Fruit fly (Drosophila melanogaster) whole organism, embryonic: ENCODE results near the gene Sbp2.

Source experiments
- Ada2b ChIP-seq: fragments of 200-800 bp; sonication (Bioruptor generic); IDR thresholded peaks from 2 replicates; pipeline ENCODE4 v1.3.6; 2022; ENCODE audit warnings: missing biosample characterization, missing genetic modification characterization
- Awh ChIP-seq: fragments of 200-800 bp; sonication (Bioruptor generic); IDR thresholded peaks from 2 replicates; pipeline ENCODE4, ENCODE4 v1.3.6; 2022; ENCODE audit warnings: missing biosample characterization, missing genetic modification characterization
- CG12659 ChIP-seq: fragments of 200-800 bp; sonication (Bioruptor generic); optimal IDR thresholded peaks from 3 replicates; lab custom pipeline; 2017; ENCODE audit warnings: mild to moderate bottlenecking, missing biosample characterization, missing genetic modification reagents, missing genetic modification characterization
- CG14014 ChIP-seq: fragments of 200-800 bp; sonication (Bioruptor generic); IDR thresholded peaks from 2 replicates; pipeline ENCODE4 v1.3.6; 2022; ENCODE audit warnings: missing biosample characterization, missing genetic modification characterization
- CG1792 ChIP-seq: fragments of 200-800 bp; sonication (Bioruptor generic); optimal IDR thresholded peaks from 2 replicates; lab custom pipeline; 2016; ENCODE audit warnings: missing biosample characterization, missing genetic modification characterization
- CG2129 ChIP-seq: fragments of 200-800 bp; sonication (Bioruptor generic); IDR thresholded peaks from 2 replicates; pipeline ENCODE4 v1.3.6; 2022; ENCODE audit warnings: missing biosample characterization, missing genetic modification characterization; ENCODE audit not compliant: partially characterized antibody
- CG42726 ChIP-seq: fragments of 200-800 bp; sonication (Bioruptor generic); IDR thresholded peaks from 2 replicates; pipeline ENCODE4 v1.3.6; 2022; ENCODE audit warnings: missing biosample characterization, missing genetic modification characterization; ENCODE audit not compliant: partially characterized antibody
- CG5180 ChIP-seq: fragments of 200-800 bp; sonication (Bioruptor generic); optimal IDR thresholded peaks from 3 replicates; lab custom pipeline; 2017; ENCODE audit warnings: missing biosample characterization, missing genetic modification characterization, mild to moderate bottlenecking, moderate library complexity, missing genetic modification reagents
- CG6791 ChIP-seq: fragments of 200-800 bp; sonication (Bioruptor generic); IDR thresholded peaks from 3 replicates; pipeline ENCODE4 v1.3.6; 2022; ENCODE audit warnings: missing biosample characterization, missing genetic modification characterization; ENCODE audit not compliant: partially characterized antibody
- Chrac-16 ChIP-seq: fragments of 200-800 bp; sonication (Bioruptor generic); optimal IDR thresholded peaks from 3 replicates; lab custom pipeline; 2016; ENCODE audit warnings: missing biosample characterization, missing genetic modification characterization
- Dbx ChIP-seq: fragments of 200-800 bp; sonication (Bioruptor generic); IDR thresholded peaks from 3 replicates; pipeline ENCODE4 v1.3.6; 2022; ENCODE audit warnings: missing biosample characterization, missing genetic modification characterization
- E2f1 ChIP-seq: fragments of 200-800 bp; sonication (Bioruptor generic); IDR thresholded peaks from 2 replicates; pipeline ENCODE4 v1.3.6; 2022; ENCODE audit warnings: missing biosample characterization, missing genetic modification characterization
- Ets97D ChIP-seq: fragments of 200-800 bp; sonication (Bioruptor generic); optimal IDR thresholded peaks from 3 replicates; lab custom pipeline; 2016; ENCODE audit warnings: missing biosample characterization, missing genetic modification characterization
- Hr3 ChIP-seq: fragments of 200-800 bp; sonication (Bioruptor generic); optimal IDR thresholded peaks from 3 replicates; lab custom pipeline; 2016; ENCODE audit warnings: missing biosample characterization, missing genetic modification characterization
- Hr51 ChIP-seq, 2 experiments: fragments of 200-800 bp; sonication (Bioruptor generic); optimal IDR thresholded peaks; 2 replicates in 1 of 2; 3 replicates in 1 of 2; lab custom pipeline; 2016 to 2018; ENCODE audit warnings: missing biosample characterization in 2 of 2, missing genetic modification characterization in 2 of 2, mild to moderate bottlenecking in 1 of 2, moderate library complexity in 1 of 2
- Lpt ChIP-seq: fragments of >200 bp; optimal IDR thresholded peaks from 2 replicates; lab custom pipeline; 2018; ENCODE audit warnings: missing biosample characterization, missing genetic modification characterization
- Max ChIP-seq: fragments of 200-800 bp; sonication (Bioruptor generic); optimal IDR thresholded peaks from 2 replicates; lab custom pipeline; 2016; ENCODE audit warnings: missing biosample characterization, mild to moderate bottlenecking, missing genetic modification characterization
- Nf-YC ChIP-seq: fragments of 200-800 bp; optimal IDR thresholded peaks from 3 replicates; lab custom pipeline; 2019; ENCODE audit warnings: missing biosample characterization, mild to moderate bottlenecking, missing genetic modification characterization, moderate library complexity
- PHDP ChIP-seq: fragments of 200-800 bp; sonication (Bioruptor generic); optimal IDR thresholded peaks from 3 replicates; lab custom pipeline; 2018; ENCODE audit warnings: missing biosample characterization, mild to moderate bottlenecking, missing genetic modification characterization, moderate library complexity
- Sox100B ChIP-seq: fragments of 200-800 bp; sonication (Bioruptor generic); optimal IDR thresholded peaks from 3 replicates; lab custom pipeline; 2018; ENCODE audit warnings: missing biosample characterization, mild to moderate bottlenecking, missing genetic modification characterization
- Sox102F ChIP-seq: fragments of 200-800 bp; sonication (Bioruptor generic); optimal IDR thresholded peaks from 2 replicates; lab custom pipeline; 2018; ENCODE audit warnings: missing biosample characterization, mild to moderate bottlenecking, missing genetic modification characterization, moderate library complexity
- Trl ChIP-seq, 3 experiments: fragments of >200 bp in 2 of 3; fragments of 200-800 bp in 1 of 3; sonication (Bioruptor generic) in 1 of 3; optimal IDR thresholded peaks; 2 replicates in 1 of 3; 3 replicates in 2 of 3; lab custom pipeline; 2016 to 2017; ENCODE audit warnings: missing biosample characterization in 1 of 3, missing genetic modification characterization in 1 of 3
- ato ChIP-seq: fragments of 200-800 bp; sonication (Bioruptor generic); IDR thresholded peaks from 2 replicates; pipeline ENCODE4 v1.3.6; 2022; ENCODE audit warnings: missing biosample characterization, missing genetic modification characterization; ENCODE audit not compliant: partially characterized antibody
- bab2 ChIP-seq: fragments of 200-800 bp; sonication (Bioruptor generic); optimal IDR thresholded peaks from 2 replicates; lab custom pipeline; 2016; ENCODE audit warnings: missing biosample characterization, missing genetic modification characterization
- br ChIP-seq: fragments of >200 bp; optimal IDR thresholded peaks from 2 replicates; lab custom pipeline; 2017
- bsh ChIP-seq, 2 experiments: fragments of 200-800 bp; sonication (Bioruptor generic); optimal IDR thresholded peaks; 2 replicates each; lab custom pipeline; 2017 to 2018; ENCODE audit warnings: mild to moderate bottlenecking in 2 of 2, missing biosample characterization in 2 of 2, missing genetic modification characterization in 2 of 2, moderate library complexity in 1 of 2
- caup ChIP-seq: fragments of 200-800 bp; sonication (Bioruptor generic); optimal IDR thresholded peaks from 3 replicates; lab custom pipeline; 2017; ENCODE audit warnings: missing biosample characterization, mild to moderate bottlenecking, missing genetic modification characterization, moderate library complexity; ENCODE audit not compliant: severe bottlenecking
- crol ChIP-seq: fragments of 200-800 bp; sonication (Bioruptor generic); IDR thresholded peaks from 2 replicates; pipeline ENCODE4 v1.3.6; 2022; ENCODE audit warnings: missing biosample characterization, missing genetic modification characterization
- crp ChIP-seq, 2 experiments: fragments of 200-800 bp; sonication (Bioruptor generic); optimal IDR thresholded peaks; 2 replicates in 1 of 2; 3 replicates in 1 of 2; lab custom pipeline; 2017; ENCODE audit warnings: missing biosample characterization in 2 of 2, missing genetic modification characterization in 2 of 2, mild to moderate bottlenecking in 1 of 2, moderate library complexity in 1 of 2
- dmrt99B ChIP-seq: fragments of 200-800 bp; sonication (Bioruptor generic); optimal IDR thresholded peaks from 2 replicates; lab custom pipeline; 2018; ENCODE audit warnings: missing biosample characterization, mild to moderate bottlenecking, missing genetic modification characterization, moderate library complexity
- exex ChIP-seq: fragments of 200-800 bp; sonication (Bioruptor generic); optimal IDR thresholded peaks from 4 replicates; lab custom pipeline; 2018; ENCODE audit warnings: missing biosample characterization, mild to moderate bottlenecking, missing genetic modification characterization, moderate library complexity
- fd102C ChIP-seq: fragments of 200-800 bp; sonication (Bioruptor generic); optimal IDR thresholded peaks from 2 replicates; lab custom pipeline; 2018; ENCODE audit warnings: missing biosample characterization, mild to moderate bottlenecking, missing genetic modification characterization, moderate library complexity
- fu2 ChIP-seq: fragments of 200-800 bp; sonication (Bioruptor generic); optimal IDR thresholded peaks from 2 replicates; lab custom pipeline; 2016; ENCODE audit warnings: missing biosample characterization, missing genetic modification characterization
- jing ChIP-seq: fragments of 200-800 bp; sonication (Bioruptor generic); optimal IDR thresholded peaks from 2 replicates; lab custom pipeline; 2018; ENCODE audit warnings: missing biosample characterization, mild to moderate bottlenecking, missing genetic modification characterization
- mirr ChIP-seq: fragments of 200-800 bp; sonication (Bioruptor generic); optimal IDR thresholded peaks from 3 replicates; lab custom pipeline; 2018; ENCODE audit warnings: missing biosample characterization, mild to moderate bottlenecking, missing genetic modification characterization
- oc ChIP-seq: fragments of 200-800 bp; sonication (Bioruptor generic); optimal IDR thresholded peaks from 2 replicates; lab custom pipeline; 2018; ENCODE audit warnings: missing biosample characterization, mild to moderate bottlenecking, missing genetic modification characterization, moderate library complexity
- org-1 ChIP-seq: fragments of 200-800 bp; sonication (Bioruptor generic); optimal IDR thresholded peaks from 2 replicates; lab custom pipeline; 2017; ENCODE audit warnings: missing biosample characterization, missing genetic modification characterization
- pb ChIP-seq: fragments of 200-800 bp; sonication (Bioruptor generic); optimal IDR thresholded peaks from 3 replicates; lab custom pipeline; 2016; ENCODE audit warnings: missing biosample characterization, missing genetic modification characterization
- prd ChIP-seq, 3 experiments: fragments of >200 bp in 2 of 3; fragments of 200-800 bp in 1 of 3; sonication (Bioruptor generic) in 1 of 3; optimal IDR thresholded peaks in 2 of 3; IDR thresholded peaks in 1 of 3; 2 replicates in 2 of 3; 3 replicates in 1 of 3; pipeline versions ENCODE4 v1.3.6 to Lab custom; 2017 to 2022; ENCODE audit warnings: missing biosample characterization in 1 of 3, missing genetic modification characterization in 1 of 3
- pros ChIP-seq: fragments of 200-800 bp; sonication (Bioruptor generic); optimal IDR thresholded peaks from 3 replicates; lab custom pipeline; 2019; ENCODE audit warnings: missing biosample characterization, mild to moderate bottlenecking, missing genetic modification characterization, moderate library complexity
- rib ChIP-seq: fragments of 200-800 bp; sonication (Bioruptor generic); IDR thresholded peaks from 2 replicates; pipeline ENCODE4 v1.3.6; 2022; ENCODE audit warnings: missing biosample characterization, missing genetic modification characterization
- salm ChIP-seq: fragments of 200-800 bp; sonication (Bioruptor generic); optimal IDR thresholded peaks from 2 replicates; lab custom pipeline; 2018; ENCODE audit warnings: missing biosample characterization, mild to moderate bottlenecking, missing genetic modification characterization
- scrt ChIP-seq: fragments of 200-800 bp; sonication (Bioruptor generic); optimal IDR thresholded peaks from 2 replicates; lab custom pipeline; 2018; ENCODE audit warnings: missing biosample characterization, mild to moderate bottlenecking, missing genetic modification characterization, moderate library complexity
- tin ChIP-seq: fragments of 200-800 bp; sonication (Bioruptor generic); optimal IDR thresholded peaks from 3 replicates; lab custom pipeline; 2016; ENCODE audit warnings: missing biosample characterization, missing genetic modification characterization
- zf30C ChIP-seq: fragments of 200-800 bp; sonication (Bioruptor generic); optimal IDR thresholded peaks from 3 replicates; lab custom pipeline; 2018; ENCODE audit warnings: missing biosample characterization, mild to moderate bottlenecking, missing genetic modification characterization
- zfh2 ChIP-seq: fragments of 200-800 bp; sonication (Bioruptor generic); optimal IDR thresholded peaks from 2 replicates; lab custom pipeline; 2016; ENCODE audit warnings: missing biosample characterization, missing genetic modification characterization

Sbp2 gene

dm6 chr3L:8318916-8319506 lies 15.1 kb downstream of the Sbp2 start, which contains the start of gene CG43059 (continued):
- TF ChIP-seq CG6791 (no peak), mirr (GFP tag; lab: Kevin White, UChicago) (no peak), Chrac-16 (GFP tag; lab: Kevin White, UChicago) (no peak), fu2 (no peak), Sox100B (GFP tag; lab: Kevin White, UChicago) (no peak), dmrt99B (peak; percentile 8), CG2129 (GFP tag; lab: Robert Waterston, UW) (no peak), fd102C (GFP tag; lab: Kevin White, UChicago) (no peak), CG5180 (GFP tag; lab: Kevin White, UChicago) (no peak), Nf-YC (tag; lab: Kevin White, UChicago) (no peak), ato (GFP tag; lab: Robert Waterston, UW) (no peak), Ada2b (GFP tag; lab: Robert Waterston, UW) (0 out of 2 replicates have a peak, but pooled peaks have one; percentile 25), br (lab: Kevin White, UChicago) (no peak), salm (no peak), pros (GFP tag; lab: Kevin White, UChicago) (no peak), CG42726 (GFP tag; lab: Robert Waterston, UW) (no peak), PHDP (tag; lab: Kevin White, UChicago) (no peak), E2f1 (GFP tag; lab: Robert Waterston, UW) (0 out of 2 replicates have a peak, but pooled peaks have one; percentile 15), Hr51 (GFP tag; optimal IDR thresholded peaks at IDR 0.05; lab: Kevin White, UChicago) (peak in 1 of 2 experiments; percentile 28), jing (no peak), crol (GFP tag; lab: Robert Waterston, UW) (no peak), Lpt (GFP tag; lab: Kevin White, UChicago) (no peak), Trl (optimal IDR thresholded peaks at IDR 0.05; lab: Kevin White, UChicago) (no peak), Trl (GFP tag; optimal IDR thresholded peaks at IDR 0.05; lab: Kevin White, UChicago) (no peak), zf30C (no peak), exex (no peak), Dbx (GFP tag; lab: Robert Waterston, UW) (no peak), caup (GFP tag; lab: Kevin White, UChicago) (no peak), bsh (GFP tag; optimal IDR thresholded peaks at IDR 0.05; lab: Kevin White, UChicago) (peak in 1 of 2 experiments; percentile 5), Awh (0 out of 2 replicates have a peak, but pooled peaks have one; percentile 29), Hr3 (GFP tag; lab: Kevin White, UChicago) (no peak), bab2 (GFP tag; lab: Kevin White, UChicago) (no peak), org-1 (no peak), Sox102F (GFP tag; lab: Kevin White, UChicago) (peak; percentile 34), oc (tag; lab: Kevin White, UChicago) (no peak), scrt (GFP tag; lab: Kevin White, UChicago) (no peak), rib (GFP tag; lab: Robert Waterston, UW) (no peak), prd (optimal IDR thresholded peaks at IDR 0.05; lab: Kevin White, UChicago) (no peak), prd (GFP tag; IDR thresholded peaks at IDR 0.05; lab: Robert Waterston, UW) (peak; percentile 29; the same call in 1 of the 3 replicates), zfh2 (no peak), pb (no peak), CG14014 (GFP tag; lab: Robert Waterston, UW) (no peak), CG1792 (GFP tag; lab: Kevin White, UChicago) (no peak), crp (GFP tag; optimal IDR thresholded peaks at IDR 0.05; lab: Kevin White, UChicago) (no peak), Ets97D (no peak), CG12659 (GFP tag; lab: Kevin White, UChicago) (no peak), tin (no peak), Max (GFP tag; lab: Kevin White, UChicago) (no peak)
- TF ChIP-seq, all 482 proteins: peak for 22
